Worm (Caenorhabditis elegans) whole organism, late embryonic: ENCODE data around the gene rib-1.

Experiments
- ama-1 ChIP-seq: fragments of 150-350 bp; optimal IDR thresholded peaks from 2 replicates; lab custom pipeline; 2014
- ceh-19 ChIP-seq: fragments of 200-800 bp; sonication (Bioruptor generic); optimal IDR thresholded peaks from 2 replicates; lab custom pipeline; 2018; ENCODE audit warnings: mild to moderate bottlenecking, missing genetic modification characterization, missing compliant biosample characterization
- ceh-30 ChIP-seq: fragments of 150-350 bp; optimal IDR thresholded peaks from 2 replicates; lab custom pipeline; 2014; ENCODE audit warnings: missing biosample characterization, missing genetic modification characterization
- ceh-9 ChIP-seq: sonication (generic microtip); optimal IDR thresholded peaks from 2 replicates; lab custom pipeline; 2016; ENCODE audit warnings: mild to moderate bottlenecking, missing genetic modification characterization, inconsistent platforms, missing compliant biosample characterization
- ets-4 ChIP-seq: sonication (generic microtip); optimal IDR thresholded peaks from 2 replicates; lab custom pipeline; 2016; ENCODE audit warnings: missing genetic modification characterization, missing compliant biosample characterization
- nfya-1 ChIP-seq: sonication (generic microtip); optimal IDR thresholded peaks from 2 replicates; lab custom pipeline; 2017; ENCODE audit warnings: missing genetic modification characterization, mild to moderate bottlenecking, missing compliant biosample characterization, antibody characterized with exemption, moderate library complexity
- pros-1 ChIP-seq: fragments of 150-350 bp; optimal IDR thresholded peaks from 2 replicates; lab custom pipeline; 2014; ENCODE audit warnings: missing biosample characterization, missing genetic modification reagents, missing genetic modification characterization
- tbx-2 ChIP-seq: sonication (generic microtip); optimal IDR thresholded peaks from 2 replicates; lab custom pipeline; 2016; ENCODE audit warnings: missing genetic modification characterization, missing compliant biosample characterization

- TF ChIP-seq pros-1 (tag; lab: Kevin White, UChicago) (no peak), tbx-2 (no peak), nfya-1 (tag; lab: Kevin White, UChicago) (no peak), ceh-9 (tag; lab: Kevin White, UChicago) (no peak), ets-4 (tag; lab: Kevin White, UChicago) (no peak), ama-1 (lab: Kevin White, UChicago) (no peak), ceh-19 (GFP tag; lab: Kevin White, UChicago) (no peak), ceh-30 (tag; lab: Kevin White, UChicago) (no peak)
Observed at ce11 chrIV:11602498-11603068, 24.0 kb downstream of the rib-1 start, which contains the start of gene rps-11.
